Fruit fly (Drosophila melanogaster) whole organism, adult: ENCODE data around the gene Nf1.

Experiments
- CG11617 ChIP-seq: fragments of 200-800 bp; sonication (Bioruptor generic); optimal IDR thresholded peaks from 2 replicates; lab custom pipeline; 2017; ENCODE audit warnings: mild to moderate bottlenecking, missing biosample characterization, missing genetic modification reagents, missing genetic modification characterization
- CG12768 ChIP-seq: fragments of 200-800 bp; sonication (Bioruptor generic); optimal IDR thresholded peaks from 2 replicates; lab custom pipeline; 2017; ENCODE audit warnings: missing biosample characterization, missing genetic modification characterization, mild to moderate bottlenecking, moderate library complexity, missing genetic modification reagents
- CG14711 ChIP-seq: fragments of 200-800 bp; sonication (Bioruptor generic); optimal IDR thresholded peaks from 2 replicates; lab custom pipeline; 2018; ENCODE audit warnings: missing biosample characterization, mild to moderate bottlenecking, missing genetic modification characterization, moderate library complexity
- CG1620 ChIP-seq: fragments of 200-800 bp; sonication (Bioruptor generic); optimal IDR thresholded peaks from 2 replicates; lab custom pipeline; 2016; ENCODE audit warnings: missing biosample characterization, missing genetic modification characterization
- CG33017 ChIP-seq: fragments of 200-800 bp; sonication (Bioruptor generic); optimal IDR thresholded peaks from 2 replicates; lab custom pipeline; 2018; ENCODE audit warnings: missing biosample characterization, mild to moderate bottlenecking, missing genetic modification characterization, moderate library complexity
- CG5204 ChIP-seq: fragments of 200-800 bp; sonication (Bioruptor generic); optimal IDR thresholded peaks from 2 replicates; lab custom pipeline; 2016; ENCODE audit warnings: missing biosample characterization, missing genetic modification characterization
- CG7045 ChIP-seq: fragments of 200-800 bp; sonication (Bioruptor generic); optimal IDR thresholded peaks from 2 replicates; lab custom pipeline; 2017; ENCODE audit warnings: missing biosample characterization, mild to moderate bottlenecking, missing genetic modification characterization
- CG7101 ChIP-seq: fragments of 200-800 bp; sonication (Bioruptor generic); optimal IDR thresholded peaks from 2 replicates; lab custom pipeline; 2018; ENCODE audit warnings: missing biosample characterization, mild to moderate bottlenecking, missing genetic modification characterization, moderate library complexity
- Clk ChIP-seq: fragments of 200-800 bp; sonication (Bioruptor generic); optimal IDR thresholded peaks from 2 replicates; lab custom pipeline; 2017; ENCODE audit warnings: missing biosample characterization, missing genetic modification characterization
- Crg-1 ChIP-seq: fragments of 200-800 bp; sonication (Bioruptor generic); optimal IDR thresholded peaks from 2 replicates; lab custom pipeline; 2016; ENCODE audit warnings: missing biosample characterization, missing genetic modification characterization
- Hr96 ChIP-seq: fragments of 200-800 bp; sonication (Bioruptor generic); optimal IDR thresholded peaks from 2 replicates; lab custom pipeline; 2016; ENCODE audit warnings: missing biosample characterization, missing genetic modification characterization
- Mnt ChIP-seq: fragments of 200-800 bp; sonication (Bioruptor generic); optimal IDR thresholded peaks from 2 replicates; lab custom pipeline; 2016; ENCODE audit warnings: missing biosample characterization, mild to moderate bottlenecking, missing genetic modification characterization
- bab1 ChIP-seq: fragments of 200-800 bp; sonication (Bioruptor generic); optimal IDR thresholded peaks from 3 replicates; lab custom pipeline; 2019; ENCODE audit warnings: missing biosample characterization, mild to moderate bottlenecking, missing genetic modification characterization, moderate library complexity
- cic ChIP-seq: fragments of 200-800 bp; sonication (Bioruptor generic); optimal IDR thresholded peaks from 2 replicates; lab custom pipeline; 2017; ENCODE audit warnings: missing biosample characterization, mild to moderate bottlenecking, missing genetic modification characterization, moderate library complexity
- cnc ChIP-seq, 2 experiments: fragments of >200 bp; optimal IDR thresholded peaks; 2 replicates each; lab custom pipeline; 2017
- kay ChIP-seq: fragments of 200-800 bp; sonication (Bioruptor generic); peaks from one replicate; lab custom pipeline; 2016; ENCODE audit warnings: missing biosample characterization, missing genetic modification characterization, borderline replicate concordance
- ovo ChIP-seq: fragments of 200-800 bp; sonication (Bioruptor generic); optimal IDR thresholded peaks from 2 replicates; lab custom pipeline; 2016; ENCODE audit warnings: missing biosample characterization, missing genetic modification characterization
- pad ChIP-seq: fragments of 200-800 bp; sonication (Bioruptor generic); optimal IDR thresholded peaks from 3 replicates; lab custom pipeline; 2017; ENCODE audit warnings: missing biosample characterization, missing genetic modification characterization, mild to moderate bottlenecking, moderate library complexity, missing genetic modification reagents
- tj ChIP-seq: fragments of 200-800 bp; sonication (Bioruptor generic); optimal IDR thresholded peaks from 3 replicates; lab custom pipeline; 2017; ENCODE audit warnings: missing biosample characterization, mild to moderate bottlenecking, missing genetic modification characterization, moderate library complexity
- toe ChIP-seq: fragments of 200-800 bp; sonication (Bioruptor generic); optimal IDR thresholded peaks from 2 replicates; lab custom pipeline; 2016; ENCODE audit warnings: missing biosample characterization, missing genetic modification characterization

Gene Nf1

DNA sequence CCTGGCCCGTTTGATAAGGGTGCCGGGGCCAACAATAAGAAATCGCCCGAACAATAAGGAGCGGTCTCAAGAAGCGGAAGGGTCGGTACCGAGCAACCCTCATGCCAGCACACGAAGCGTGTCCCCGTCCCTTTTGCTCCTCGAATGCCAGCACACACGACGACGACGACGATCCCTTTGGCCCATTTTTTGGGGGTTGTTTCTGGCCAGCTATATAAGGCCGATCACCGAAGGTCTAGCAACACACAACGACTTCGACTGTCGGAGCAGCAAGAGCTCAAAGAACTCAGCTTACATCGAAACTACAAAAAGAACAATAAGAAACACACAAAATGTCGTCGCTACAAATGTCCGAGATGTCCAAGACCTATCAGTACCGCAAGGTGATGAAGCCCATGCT is 16.8 kb downstream of the Nf1 start:
- TF ChIP-seq Hr96 (GFP tag; lab: Kevin White, UChicago), result no peak
- TF ChIP-seq Mnt (GFP tag; lab: Kevin White, UChicago), result no peak
- no peak for TF ChIP-seq CG1620
- TF ChIP-seq toe (GFP tag; lab: Kevin White, UChicago), result no peak
- no peak for TF ChIP-seq bab1
- no peak for TF ChIP-seq kay (GFP tag; lab: Kevin White, UChicago)
- no peak for TF ChIP-seq CG7101 (tag; lab: Kevin White, UChicago)
- TF ChIP-seq cic (GFP tag; lab: Kevin White, UChicago), result no peak
- no peak for TF ChIP-seq cnc (optimal IDR thresholded peaks at IDR 0.05; lab: Kevin White, UChicago)
- no peak for TF ChIP-seq CG12768 (GFP tag; lab: Kevin White, UChicago)
- no peak for TF ChIP-seq tj (GFP tag; lab: Kevin White, UChicago)
- TF ChIP-seq CG7045 (GFP tag; lab: Kevin White, UChicago), result no peak
- TF ChIP-seq Crg-1 (GFP tag; lab: Kevin White, UChicago), result no peak
- no peak for TF ChIP-seq CG5204 (GFP tag; lab: Kevin White, UChicago)
- no peak for TF ChIP-seq Clk (GFP tag; lab: Kevin White, UChicago)
- no peak for TF ChIP-seq pad
- TF ChIP-seq ovo (GFP tag; lab: Kevin White, UChicago), result no peak
- no peak for TF ChIP-seq CG14711
- no peak for TF ChIP-seq CG33017 (tag; lab: Kevin White, UChicago)
- TF ChIP-seq CG11617, result no peak

dm6 chr3R:26000720-26001682 is 18.2 kb downstream of the Nf1 start:
- TF ChIP-seq CG11617 (no peak), CG33017 (tag; lab: Kevin White, UChicago) (no peak)

- TF ChIP-seq kay (GFP tag; lab: Kevin White, UChicago), result no peak
- no peak for TF ChIP-seq tj (GFP tag; lab: Kevin White, UChicago)
- TF ChIP-seq pad, result no peak
- no peak for TF ChIP-seq Clk (GFP tag; lab: Kevin White, UChicago)
- no peak for TF ChIP-seq bab1
- no peak for TF ChIP-seq CG11617
Measured at dm6 chr3R:26002039-26002438, 19.2 kb downstream of the Nf1 start.

dm6 chr3R:26002570-26003332 is 19.9 kb downstream of the Nf1 start:
- no peak for TF ChIP-seq cnc (optimal IDR thresholded peaks at IDR 0.05; lab: Kevin White, UChicago)
- no peak for TF ChIP-seq CG14711
- TF ChIP-seq ovo (GFP tag; lab: Kevin White, UChicago), result no peak
- no peak for TF ChIP-seq tj (GFP tag; lab: Kevin White, UChicago)
- no peak for TF ChIP-seq CG1620
- no peak for TF ChIP-seq CG7045 (GFP tag; lab: Kevin White, UChicago)

dm6 chr3R:26004377-26005000 is 21.7 kb downstream of the Nf1 start:
- no peak for TF ChIP-seq CG33017 (tag; lab: Kevin White, UChicago)
- TF ChIP-seq toe (GFP tag; lab: Kevin White, UChicago), result no peak
- no peak for TF ChIP-seq cic (GFP tag; lab: Kevin White, UChicago)
- no peak for TF ChIP-seq kay (GFP tag; lab: Kevin White, UChicago)
- TF ChIP-seq tj (GFP tag; lab: Kevin White, UChicago), result peak; percentile 42
- no peak for TF ChIP-seq CG7101 (tag; lab: Kevin White, UChicago)
- TF ChIP-seq CG7045 (GFP tag; lab: Kevin White, UChicago), result no peak

- TF ChIP-seq pad (no peak), CG7101 (tag; lab: Kevin White, UChicago) (no peak), CG11617 (no peak), Mnt (GFP tag; lab: Kevin White, UChicago) (no peak), Hr96 (GFP tag; lab: Kevin White, UChicago) (no peak), CG1620 (no peak), CG7045 (GFP tag; lab: Kevin White, UChicago) (no peak), Crg-1 (GFP tag; lab: Kevin White, UChicago) (no peak), cnc (optimal IDR thresholded peaks at IDR 0.05; lab: Kevin White, UChicago) (no peak), ovo (GFP tag; lab: Kevin White, UChicago) (no peak), CG12768 (GFP tag; lab: Kevin White, UChicago) (no peak), tj (GFP tag; lab: Kevin White, UChicago) (no peak), kay (GFP tag; lab: Kevin White, UChicago) (no peak), CG14711 (no peak), Clk (GFP tag; lab: Kevin White, UChicago) (no peak), bab1 (no peak), CG5204 (GFP tag; lab: Kevin White, UChicago) (no peak), cic (GFP tag; lab: Kevin White, UChicago) (no peak), toe (GFP tag; lab: Kevin White, UChicago) (no peak), CG33017 (tag; lab: Kevin White, UChicago) (no peak)
Measured at dm6 chr3R:26005619-26005977, 22.8 kb downstream of the Nf1 start.
